Worm (Caenorhabditis elegans) whole organism, L4 larva: ENCODE data around the gene ZK1010.4.

ENCODE experiments used
- F10B5.3 ChIP-seq: sonication (generic microtip); optimal IDR thresholded peaks from 2 replicates; lab custom pipeline; 2016; ENCODE audit warnings: mild to moderate bottlenecking, missing genetic modification characterization, missing compliant biosample characterization
- F37D6.2 ChIP-seq: sonication (generic microtip); optimal IDR thresholded peaks from 2 replicates; lab custom pipeline; 2016; ENCODE audit warnings: mild to moderate bottlenecking, missing genetic modification characterization, missing compliant biosample characterization
- F49E8.2 ChIP-seq: sonication (generic microtip); optimal IDR thresholded peaks from 2 replicates; lab custom pipeline; 2016; ENCODE audit warnings: missing compliant biosample characterization, mild to moderate bottlenecking, missing genetic modification characterization, borderline replicate concordance
- T26A8.4 ChIP-seq: fragments of 200-800 bp; sonication (Bioruptor generic); IDR thresholded peaks from 2 replicates; pipeline ENCODE4 v1.3.6; 2022; ENCODE audit warnings: missing genetic modification characterization, missing compliant biosample characterization
- Y48G9A.11 ChIP-seq: fragments of 200-800 bp; sonication (Bioruptor generic); IDR thresholded peaks from 2 replicates; pipeline ENCODE4 v1.3.6; 2022; ENCODE audit warnings: missing genetic modification reagents, missing genetic modification characterization, missing compliant biosample characterization
- Y5F2A.4 ChIP-seq: fragments of 200-800 bp; sonication (Bioruptor generic); optimal IDR thresholded peaks from 2 replicates; lab custom pipeline; 2018; ENCODE audit warnings: mild to moderate bottlenecking, missing genetic modification characterization, missing compliant biosample characterization
- Y75B8A.6 ChIP-seq: fragments of 200-800 bp; sonication (Bioruptor generic); IDR thresholded peaks from 2 replicates; pipeline ENCODE4 v1.3.6; 2022; ENCODE audit warnings: missing genetic modification reagents, missing genetic modification characterization, missing compliant biosample characterization
- ZK546.5 ChIP-seq, 2 experiments: sonication (generic microtip); optimal IDR thresholded peaks; 2 replicates each; lab custom pipeline; 2017; ENCODE audit warnings: missing biosample characterization in 2 of 2, missing genetic modification characterization in 2 of 2
- aha-1 ChIP-seq: fragments of 150-350 bp; peaks from one replicate; lab custom pipeline; 2014; ENCODE audit warnings: missing biosample characterization, missing genetic modification characterization
- arid-1 ChIP-seq: fragments of 200-800 bp; sonication (Bioruptor generic); conservative IDR thresholded peaks from 2 replicates; pipeline ENCODE4 v1.3.6; 2022; ENCODE audit warnings: missing genetic modification reagents, missing genetic modification characterization, missing compliant biosample characterization
- ceh-28 ChIP-seq: fragments of 150-350 bp; optimal IDR thresholded peaks from 2 replicates; lab custom pipeline; 2014; ENCODE audit warnings: missing biosample characterization, missing genetic modification reagents, missing genetic modification characterization
- daf-12 ChIP-seq: fragments of 150-350 bp; optimal IDR thresholded peaks from 2 replicates; lab custom pipeline; 2014; ENCODE audit warnings: missing biosample characterization, missing genetic modification reagents, missing genetic modification characterization
- dmd-8 ChIP-seq: fragments of 200-800 bp; sonication (Bioruptor generic); IDR thresholded peaks from 2 replicates; pipeline ENCODE4 v1.3.6; 2022; ENCODE audit warnings: missing genetic modification characterization, missing compliant biosample characterization
- dpl-1 ChIP-seq: fragments of 150-350 bp; optimal IDR thresholded peaks from 2 replicates; lab custom pipeline; 2014; ENCODE audit warnings: missing biosample characterization, missing genetic modification reagents, missing genetic modification characterization
- duxl-1 ChIP-seq: sonication (generic microtip); optimal IDR thresholded peaks from 2 replicates; lab custom pipeline; 2016; ENCODE audit warnings: mild to moderate bottlenecking, missing genetic modification characterization, moderate library complexity, missing compliant biosample characterization; ENCODE audit not compliant: poor library complexity
- egl-27 ChIP-seq: sonication (generic microtip); optimal IDR thresholded peaks from 3 replicates; lab custom pipeline; 2017; ENCODE audit warnings: missing biosample characterization, missing genetic modification reagents, missing genetic modification characterization
- egl-43 ChIP-seq: fragments of 200-800 bp; sonication (Bioruptor generic); IDR thresholded peaks from 2 replicates; pipeline ENCODE4 v1.3.6; 2022; ENCODE audit warnings: missing genetic modification reagents, missing genetic modification characterization, missing compliant biosample characterization
- hif-1 ChIP-seq, 2 experiments: sonication (generic microtip); optimal IDR thresholded peaks; 2 replicates each; lab custom pipeline; 2016 to 2017; ENCODE audit warnings: missing compliant biosample characterization in 2 of 2, missing genetic modification characterization in 2 of 2, missing genetic modification reagents in 2 of 2, missing genotype in 2 of 2, mild to moderate bottlenecking in 1 of 2
- hlh-11 ChIP-seq: fragments of 200-800 bp; sonication (Bioruptor generic); optimal IDR thresholded peaks from 2 replicates; lab custom pipeline; 2018; ENCODE audit warnings: mild to moderate bottlenecking, missing genetic modification characterization, missing compliant biosample characterization
- hmg-1.1 ChIP-seq: fragments of 200-800 bp; sonication (Bioruptor generic); IDR thresholded peaks from 2 replicates; pipeline ENCODE4 v1.3.6; 2022; ENCODE audit warnings: missing genetic modification reagents, missing genetic modification characterization, missing compliant biosample characterization
- lin-1 ChIP-seq: fragments of 200-800 bp; sonication (Bioruptor generic); IDR thresholded peaks from 2 replicates; pipeline ENCODE4 v1.3.6; 2022; ENCODE audit warnings: missing genetic modification reagents, missing genetic modification characterization, missing compliant biosample characterization
- lin-39 ChIP-seq: fragments of 150-350 bp; optimal IDR thresholded peaks from 2 replicates; lab custom pipeline; 2014; ENCODE audit warnings: missing biosample characterization, missing genetic modification reagents, missing genetic modification characterization
- lir-3 ChIP-seq: sonication (generic microtip); optimal IDR thresholded peaks from 2 replicates; lab custom pipeline; 2016; ENCODE audit warnings: mild to moderate bottlenecking, missing genetic modification characterization, missing compliant biosample characterization
- mdt-29 ChIP-seq: fragments of 200-800 bp; sonication (Bioruptor generic); IDR thresholded peaks from 2 replicates; pipeline ENCODE4 v1.3.6; 2022; ENCODE audit warnings: missing genetic modification reagents, missing genetic modification characterization, missing compliant biosample characterization
- mes-2 ChIP-seq: sonication (generic microtip); optimal IDR thresholded peaks from 2 replicates; lab custom pipeline; 2016; ENCODE audit warnings: missing genotype, mild to moderate bottlenecking, missing genetic modification characterization, missing compliant biosample characterization; ENCODE audit not compliant: poor library complexity, severe bottlenecking
- nhr-11 ChIP-seq: fragments of 150-350 bp; optimal IDR thresholded peaks from 2 replicates; lab custom pipeline; 2014; ENCODE audit warnings: missing biosample characterization, missing genetic modification characterization
- nhr-25 ChIP-seq: sonication (generic microtip); optimal IDR thresholded peaks from 2 replicates; lab custom pipeline; 2017; ENCODE audit warnings: missing genetic modification characterization, mild to moderate bottlenecking, missing compliant biosample characterization, antibody characterized with exemption, moderate library complexity, borderline replicate concordance; ENCODE audit not compliant: insufficient read depth
- nhr-28 ChIP-seq: fragments of 150-350 bp; optimal IDR thresholded peaks from 2 replicates; lab custom pipeline; 2014; ENCODE audit warnings: missing biosample characterization, missing genetic modification characterization
- pqm-1 ChIP-seq: sonication (generic microtip); optimal IDR thresholded peaks from 2 replicates; lab custom pipeline; 2017; ENCODE audit warnings: missing biosample characterization, missing genetic modification characterization
- saeg-2 ChIP-seq: fragments of 200-800 bp; sonication (Bioruptor generic); IDR thresholded peaks from 2 replicates; pipeline ENCODE4 v1.3.6; 2022; ENCODE audit warnings: missing genetic modification reagents, missing genetic modification characterization, missing compliant biosample characterization
- sdz-12 ChIP-seq: fragments of 200-800 bp; sonication (Bioruptor generic); optimal IDR thresholded peaks from 2 replicates; lab custom pipeline; 2018; ENCODE audit warnings: mild to moderate bottlenecking, missing genetic modification characterization, missing compliant biosample characterization
- set-16 ChIP-seq: fragments of 200-800 bp; sonication (Bioruptor generic); IDR thresholded peaks from 2 replicates; pipeline ENCODE4 v1.3.6; 2022; ENCODE audit warnings: missing genetic modification reagents, missing genetic modification characterization, missing compliant biosample characterization
- skn-1 ChIP-seq: fragments of 150-350 bp; optimal IDR thresholded peaks from 2 replicates; lab custom pipeline; 2014; ENCODE audit warnings: missing biosample characterization, missing genetic modification characterization
- snpc-1.2 ChIP-seq: fragments of 200-800 bp; sonication (Bioruptor generic); IDR thresholded peaks from 2 replicates; pipeline ENCODE4 v1.3.6; 2022; ENCODE audit warnings: missing genetic modification reagents, missing genetic modification characterization, missing compliant biosample characterization
- unc-130 ChIP-seq: sonication (generic microtip); optimal IDR thresholded peaks from 2 replicates; lab custom pipeline; 2016; ENCODE audit warnings: missing genetic modification reagents, missing genetic modification characterization, missing compliant biosample characterization
- unc-39 ChIP-seq: sonication (generic microtip); optimal IDR thresholded peaks from 2 replicates; lab custom pipeline; 2017; ENCODE audit warnings: missing biosample characterization, missing genetic modification characterization
- unc-62 ChIP-seq, 3 experiments: fragments of 150-350 bp in 1 of 3; sonication (generic microtip); optimal IDR thresholded peaks in 2 of 3; peaks in 1 of 3; 1 replicate in 1 of 3; 2 replicates in 2 of 3; lab custom pipeline; 2014 to 2017; ENCODE audit warnings: missing biosample characterization in 3 of 3, missing genetic modification characterization in 3 of 3, missing genetic modification reagents in 3 of 3, missing genotype in 1 of 3
- zfp-2 ChIP-seq: sonication (generic microtip); optimal IDR thresholded peaks from 2 replicates; lab custom pipeline; 2016; ENCODE audit warnings: mild to moderate bottlenecking, missing genetic modification characterization, missing compliant biosample characterization
- zfp-3 ChIP-seq: fragments of 200-800 bp; sonication (Bioruptor generic); conservative IDR thresholded peaks from 2 replicates; pipeline ENCODE4 v1.3.6; 2022; ENCODE audit warnings: missing genetic modification reagents, missing genetic modification characterization, missing compliant biosample characterization

ZK1010.4 gene

DNA sequence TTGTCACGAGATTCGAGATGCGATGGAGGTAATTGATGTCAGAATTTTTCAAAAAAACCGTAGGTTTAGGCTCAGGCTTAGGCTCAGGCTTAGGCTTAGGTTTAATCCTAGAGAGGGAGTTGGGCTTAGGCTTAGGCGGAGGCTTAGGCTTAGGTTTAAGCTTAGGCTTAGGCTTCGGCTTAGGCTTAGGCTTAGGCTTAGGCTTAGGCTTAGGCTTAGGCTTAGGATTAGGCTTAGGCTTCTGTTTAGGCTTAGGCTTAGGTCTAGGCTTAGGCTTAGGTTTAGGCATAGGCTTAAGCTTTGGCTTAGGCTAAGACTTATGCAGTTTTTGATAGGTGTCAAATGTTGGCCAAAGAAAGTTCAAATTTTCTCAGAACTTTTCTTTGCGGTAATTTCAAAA lies 23.4 kb downstream of the ZK1010.4 start:
- TF ChIP-seq Y48G9A.11 (GFP tag; lab: Robert Waterston, UW) (no peak), unc-62 (GFP tag; optimal IDR thresholded peaks at IDR 0.05 in 1 of 2; lab: Kevin White, UChicago) (peak in 1 of 2 experiments; percentile 9), unc-62 (tag; optimal IDR thresholded peaks at IDR 0.05; lab: Kevin White, UChicago) (no peak)

DNA sequence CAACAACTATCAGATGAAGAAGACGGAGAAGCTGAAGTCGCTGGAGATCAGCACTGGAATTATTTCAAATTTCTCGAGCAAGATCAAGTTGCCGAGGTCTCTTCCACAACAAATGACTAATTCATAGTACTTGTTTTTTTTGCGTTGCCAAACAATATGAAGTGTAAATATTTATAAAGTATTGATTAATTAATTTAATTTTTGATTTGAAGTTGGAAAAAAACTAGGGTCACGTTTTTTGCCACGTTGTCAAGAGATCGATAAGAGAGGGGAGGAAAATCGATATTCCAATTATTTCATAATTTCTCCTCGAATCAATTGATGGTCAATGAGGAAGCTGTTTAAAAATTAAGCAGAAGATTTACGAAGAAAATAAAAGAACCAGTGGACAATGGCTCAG lies 24.3 kb downstream of the ZK1010.4 start, which contains the start of gene snf-7:
snf-7 (plus strand) TSS at position 301 of the 400 bp plus-strand sequence.
- TF ChIP-seq set-16 (GFP tag; lab: Robert Waterston, UW) (no peak), ceh-28 (tag; lab: Kevin White, UChicago) (peak; percentile 36)
- TF ChIP-seq, all 104 proteins: peak for 1

DNA sequence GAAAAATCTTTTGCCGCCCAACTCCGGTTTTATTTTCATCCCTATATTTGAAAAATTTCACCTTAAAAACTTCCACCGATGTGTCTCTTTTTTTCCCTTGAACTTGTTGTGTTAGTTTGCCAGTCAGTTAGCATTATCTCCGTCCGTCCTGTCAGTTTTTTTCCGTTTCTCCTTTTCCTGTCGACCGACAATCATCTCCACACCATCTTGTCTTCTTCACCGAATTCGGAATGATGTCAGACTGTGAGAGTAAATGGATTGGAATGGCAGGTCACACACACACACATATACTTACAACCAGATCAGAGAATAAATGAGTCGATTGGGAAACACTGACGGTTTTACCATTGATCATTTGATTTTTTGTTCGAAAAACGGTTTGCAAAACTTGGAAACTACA lies 31.1 kb downstream of the ZK1010.4 start:
- TF ChIP-seq nhr-28 (tag; lab: Kevin White, UChicago) (peak; percentile 44), snpc-1.2 (GFP tag; lab: Robert Waterston, UW) (no peak), hlh-11 (tag; lab: Kevin White, UChicago) (peak; percentile 17), unc-62 (GFP tag; optimal IDR thresholded peaks at IDR 0.05 in 1 of 2; lab: Kevin White, UChicago) (peak in 1 of 2 experiments; percentile 99), unc-62 (tag; optimal IDR thresholded peaks at IDR 0.05; lab: Kevin White, UChicago) (no peak), hif-1 (tag; optimal IDR thresholded peaks at IDR 0.05; lab: Kevin White, UChicago) (no peak), mes-2 (tag; lab: Kevin White, UChicago) (peak; percentile 3), aha-1 (tag; lab: Kevin White, UChicago) (peak; percentile 80)
- TF ChIP-seq, all 104 proteins: peak for 5

DNA sequence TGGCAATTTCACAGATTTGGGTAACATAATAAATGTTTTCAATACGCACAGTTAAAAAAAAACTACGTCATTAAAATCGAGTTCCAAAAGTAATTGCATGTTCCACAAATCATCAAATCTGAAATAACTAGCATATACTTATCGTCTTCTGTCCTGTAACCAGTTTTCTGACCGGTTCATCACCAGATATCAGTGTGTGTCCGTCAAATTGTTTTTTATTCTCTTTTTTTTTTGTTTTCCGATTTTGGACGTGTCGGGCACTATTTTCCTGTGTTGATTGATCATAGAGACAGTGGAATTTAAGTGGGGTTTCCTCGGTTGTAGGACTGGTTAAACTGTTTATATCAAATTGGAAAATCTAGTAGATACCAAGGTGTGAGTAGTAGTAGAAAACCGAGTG lies 33.0 kb downstream of the ZK1010.4 start:
- peak in 1 of 2 experiments; percentile 66 for TF ChIP-seq unc-62 (GFP tag; optimal IDR thresholded peaks at IDR 0.05 in 1 of 2; lab: Kevin White, UChicago)
- TF ChIP-seq unc-62 (tag; optimal IDR thresholded peaks at IDR 0.05; lab: Kevin White, UChicago), result no peak
- no peak for TF ChIP-seq dpl-1 (GFP tag; lab: Kevin White, UChicago)
- TF ChIP-seq hmg-1.1 (GFP tag; lab: Robert Waterston, UW), result no peak
- TF ChIP-seq zfp-3, result no peak

DNA sequence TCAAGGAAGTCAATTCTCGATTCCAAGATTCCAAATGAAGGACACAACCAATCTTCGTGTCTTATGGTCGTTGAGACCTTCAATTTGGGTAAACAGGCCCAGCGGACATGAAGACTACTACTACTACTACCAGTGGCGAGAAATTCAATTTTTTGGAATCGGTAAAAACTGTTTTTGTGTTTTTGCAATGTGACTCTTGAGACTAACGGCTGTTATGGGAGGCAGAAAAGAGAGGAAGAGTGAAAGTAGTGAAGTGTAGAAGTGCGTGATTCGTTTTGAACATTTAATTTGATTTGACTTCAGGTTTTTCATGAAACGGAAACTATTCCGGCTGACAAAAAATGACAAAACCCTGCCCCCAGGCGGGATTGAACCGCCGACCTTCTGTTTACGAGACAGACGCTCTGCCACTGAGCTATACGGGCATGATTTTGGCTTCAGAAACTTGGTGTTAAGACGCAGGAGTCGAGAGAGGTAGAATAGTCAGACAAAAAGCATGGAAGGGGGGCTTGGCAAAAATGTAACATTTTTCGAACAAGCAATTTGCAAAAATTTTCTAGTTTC lies 35.0 kb downstream of the ZK1010.4 start:
- TF ChIP-seq pqm-1 (tag; lab: Kevin White, UChicago) (no peak), lir-3 (tag; lab: Kevin White, UChicago) (no peak), duxl-1 (peak; percentile 71), unc-130 (GFP tag; lab: Kevin White, UChicago) (peak; percentile 4), lin-39 (tag; lab: Kevin White, UChicago) (no peak), lin-1 (GFP tag; lab: Robert Waterston, UW) (0 out of 2 replicates have a peak, but pooled peaks have one; percentile 16), T26A8.4 (GFP tag; lab: Robert Waterston, UW) (peak; percentile 83), dmd-8 (GFP tag; lab: Robert Waterston, UW) (peak; percentile 79), Y5F2A.4 (GFP tag; lab: Kevin White, UChicago) (peak; percentile 45), egl-43 (GFP tag; lab: Robert Waterston, UW) (peak; percentile 91), ZK546.5 (tag; optimal IDR thresholded peaks at IDR 0.05; lab: Kevin White, UChicago) (no peak), F49E8.2 (tag; lab: Kevin White, UChicago) (peak; percentile 50), F37D6.2 (tag; lab: Kevin White, UChicago) (peak; percentile 1), arid-1 (GFP tag; lab: Robert Waterston, UW) (peak; percentile 69; the same call in 1 of the 2 replicates), snpc-1.2 (GFP tag; lab: Robert Waterston, UW) (peak; percentile 57; the same call in 1 of the 2 replicates), Y75B8A.6 (GFP tag; lab: Robert Waterston, UW) (no peak; the same call in 1 of the 2 replicates), unc-39 (tag; lab: Kevin White, UChicago) (no peak), unc-62 (GFP tag; optimal IDR thresholded peaks at IDR 0.05 in 1 of 2; lab: Kevin White, UChicago) (peak in 1 of 2 experiments; percentile 70), unc-62 (tag; optimal IDR thresholded peaks at IDR 0.05; lab: Kevin White, UChicago) (no peak), sdz-12 (no peak), saeg-2 (GFP tag; lab: Robert Waterston, UW) (peak; percentile 65), daf-12 (tag; lab: Kevin White, UChicago) (no peak), nhr-25 (tag; lab: Kevin White, UChicago) (peak; percentile 18), F10B5.3 (tag; lab: Kevin White, UChicago) (no peak), skn-1 (tag; lab: Kevin White, UChicago) (no peak), mdt-29 (GFP tag; lab: Robert Waterston, UW) (0 out of 2 replicates have a peak, but pooled peaks have one; percentile 22), egl-27 (tag; lab: Kevin White, UChicago) (no peak), zfp-2 (tag; lab: Kevin White, UChicago) (no peak), nhr-11 (no peak), Y48G9A.11 (GFP tag; lab: Robert Waterston, UW) (peak; percentile 76)
